Worm (Caenorhabditis elegans) whole organism, L1 larva: ENCODE results near the gene Y50D4B.2.

Experiments
- ama-1 ChIP-seq: fragments of 150-350 bp; optimal IDR thresholded peaks from 2 replicates; lab custom pipeline; 2014
- ceh-8 ChIP-seq: fragments of 200-800 bp; sonication (Bioruptor generic); optimal IDR thresholded peaks from 2 replicates; lab custom pipeline; 2018; ENCODE audit warnings: mild to moderate bottlenecking, missing genetic modification characterization, moderate library complexity, missing compliant biosample characterization
- egl-27 ChIP-seq, 2 experiments: fragments of 150-350 bp in 1 of 2; sonication (generic microtip); optimal IDR thresholded peaks; 3 replicates each; lab custom pipeline; 2017 to 2018; ENCODE audit warnings: missing biosample characterization in 2 of 2, missing genetic modification characterization in 2 of 2, missing genetic modification reagents in 2 of 2
- ets-5 ChIP-seq: fragments of 200-800 bp; sonication (Bioruptor generic); IDR thresholded peaks from 2 replicates; pipeline ENCODE4 v1.3.6; 2022; ENCODE audit warnings: missing genetic modification characterization, missing compliant biosample characterization
- fkh-10 ChIP-seq: sonication (generic microtip); optimal IDR thresholded peaks from 2 replicates; lab custom pipeline; 2017; ENCODE audit warnings: missing biosample characterization, missing genetic modification reagents, missing genetic modification characterization
- jun-1 ChIP-seq: fragments of 150-350 bp; optimal IDR thresholded peaks from 2 replicates; lab custom pipeline; 2014; ENCODE audit warnings: missing biosample characterization, missing genetic modification reagents, missing genetic modification characterization
- lin-15B ChIP-seq: fragments of 150-350 bp; sonication (generic microtip); optimal IDR thresholded peaks from 3 replicates; lab custom pipeline; 2014; ENCODE audit warnings: missing biosample characterization, missing genetic modification characterization
- lir-3 ChIP-seq: sonication (generic microtip); optimal IDR thresholded peaks from 2 replicates; lab custom pipeline; 2016; ENCODE audit warnings: mild to moderate bottlenecking, missing genetic modification characterization, moderate library complexity, missing compliant biosample characterization; ENCODE audit not compliant: poor library complexity
- nhr-90 ChIP-seq: sonication (generic microtip); optimal IDR thresholded peaks from 2 replicates; lab custom pipeline; 2016; ENCODE audit warnings: mild to moderate bottlenecking, missing genetic modification characterization, missing compliant biosample characterization; ENCODE audit not compliant: poor library complexity
- snpc-4 ChIP-seq: fragments of 150-350 bp; optimal IDR thresholded peaks from 2 replicates; lab custom pipeline; 2014; ENCODE audit warnings: missing biosample characterization, missing genetic modification characterization
- unc-130 ChIP-seq: fragments of 150-350 bp; optimal IDR thresholded peaks from 2 replicates; lab custom pipeline; 2017; ENCODE audit warnings: missing biosample characterization, missing genetic modification characterization, inconsistent platforms

ce11 chrV:1102569-1102968 is 2.2 kb downstream of the Y50D4B.2 start:
- TF ChIP-seq lir-3 (tag; lab: Kevin White, UChicago) (no peak), snpc-4 (tag; lab: Kevin White, UChicago) (no peak), nhr-90 (no peak), unc-130 (no peak), jun-1 (tag; lab: Kevin White, UChicago) (no peak), ceh-8 (GFP tag; lab: Kevin White, UChicago) (no peak), fkh-10 (GFP tag; lab: Kevin White, UChicago) (no peak), egl-27 (tag; optimal IDR thresholded peaks at IDR 0.05; lab: Kevin White, UChicago) (no peak), ets-5 (GFP tag; lab: Robert Waterston, UW) (no peak), ama-1 (no peak), lin-15B (tag; lab: Kevin White, UChicago) (no peak)
